ENCODE assay signal across 3 fruit fly cellular contexts in genomic region chr3R:9934863-9935262, dm6.
A peak's percentile ranks its signal among the peaks of the same experiment; 100 is the strongest.
TF ChIP-seq lines count a peak whose summit lies in the region.

No protein-coding gene starts in this region.

TF ChIP-seq in whole organism, embryonic, 481 proteins besides CTCF, POLR2A, EP300 and RAD21 (continued from another document and continues in another):
- peak; percentile 28 for TF ChIP-seq fd96Cb (tag; optimal IDR thresholded peaks at IDR 0.05; lab: Kevin White, UChicago)
- peak; percentile 10 for TF ChIP-seq Xbp1 (GFP tag; optimal IDR thresholded peaks at IDR 0.05; lab: Kevin White, UChicago)
- no peak for TF ChIP-seq prd (optimal IDR thresholded peaks at IDR 0.05; lab: Kevin White, UChicago)
- peak; percentile 70 for TF ChIP-seq prd (GFP tag; IDR thresholded peaks at IDR 0.05; lab: Robert Waterston, UW)
- TF ChIP-seq ssp (GFP tag; IDR thresholded peaks at IDR 0.05; lab: Robert Waterston, UW), result 0 out of 2 replicates have a peak, but pooled peaks have one; percentile 22
- peak; percentile 28; the same call in 1 of the 4 replicates for TF ChIP-seq Gug (GFP tag; IDR thresholded peaks at IDR 0.05; lab: Robert Waterston, UW)
- TF ChIP-seq dmrt99B (tag; optimal IDR thresholded peaks at IDR 0.05; lab: Kevin White, UChicago), result peak; percentile 24
- no peak for TF ChIP-seq CG4617 (GFP tag; optimal IDR thresholded peaks at IDR 0.05; lab: Kevin White, UChicago; ENCODE audit: borderline replicate concordance)
- TF ChIP-seq mam (GFP tag; optimal IDR thresholded peaks at IDR 0.05; lab: Kevin White, UChicago), result peak; percentile 1
- peak; percentile 2 for TF ChIP-seq Camta (GFP tag; optimal IDR thresholded peaks at IDR 0.05; lab: Kevin White, UChicago)
- 0 out of 2 replicates have a peak, but pooled peaks have one; percentile 27 for TF ChIP-seq H2.0 (GFP tag; IDR thresholded peaks at IDR 0.05; lab: Robert Waterston, UW)
- TF ChIP-seq lab (GFP tag; optimal IDR thresholded peaks at IDR 0.05; lab: Kevin White, UChicago), result no peak
- TF ChIP-seq phol (tag; optimal IDR thresholded peaks at IDR 0.05; lab: Kevin White, UChicago), result peak; percentile 32
- no peak for TF ChIP-seq pan (optimal IDR thresholded peaks at IDR 0.05; lab: Kevin White, UChicago)
- peak in 1 of 2 experiments; percentile 41 for TF ChIP-seq pan (GFP tag; optimal IDR thresholded peaks at IDR 0.05 in 1 of 2, IDR thresholded peaks at IDR 0.05 in 1 of 2)
- TF ChIP-seq Meics (GFP tag; optimal IDR thresholded peaks at IDR 0.05; lab: Kevin White, UChicago), result no peak
- TF ChIP-seq HmgD (GFP tag; optimal IDR thresholded peaks at IDR 0.05; lab: Kevin White, UChicago), result no peak
- no peak for TF ChIP-seq CG10462 (GFP tag; optimal IDR thresholded peaks at IDR 0.05; lab: Kevin White, UChicago)
- no peak for TF ChIP-seq Dad (GFP tag; optimal IDR thresholded peaks at IDR 0.05; lab: Kevin White, UChicago)
- TF ChIP-seq CG14441 (GFP tag; IDR thresholded peaks at IDR 0.05; lab: Robert Waterston, UW), result peak; percentile 30; the same call in 1 of the 2 replicates
- peak; percentile 2 for TF ChIP-seq CG12942 (GFP tag; optimal IDR thresholded peaks at IDR 0.05; lab: Kevin White, UChicago)
- TF ChIP-seq CG2712 (tag; optimal IDR thresholded peaks at IDR 0.05; lab: Kevin White, UChicago), result peak; percentile 32
- 0 out of 2 replicates have a peak, but pooled peaks have one; percentile 10 for TF ChIP-seq Rx (GFP tag; IDR thresholded peaks at IDR 0.05; lab: Robert Waterston, UW)
- no peak for TF ChIP-seq Bteb2 (GFP tag; optimal IDR thresholded peaks at IDR 0.05; lab: Kevin White, UChicago)
- peak; percentile 4 for TF ChIP-seq Chrac-16 (GFP tag; optimal IDR thresholded peaks at IDR 0.05; lab: Kevin White, UChicago)
- peak; percentile 38 for TF ChIP-seq lbe (GFP tag; optimal IDR thresholded peaks at IDR 0.05; lab: Kevin White, UChicago)
- TF ChIP-seq nmo (GFP tag; optimal IDR thresholded peaks at IDR 0.05; lab: Kevin White, UChicago), result peak; percentile 13
- peak; percentile 41 for TF ChIP-seq E2f1 (GFP tag; IDR thresholded peaks at IDR 0.05; lab: Robert Waterston, UW)
- TF ChIP-seq sisA (GFP tag; IDR thresholded peaks at IDR 0.05; lab: Robert Waterston, UW), result 0 out of 2 replicates have a peak, but pooled peaks have one; percentile 23
- no peak for TF ChIP-seq sqz (GFP tag; optimal IDR thresholded peaks at IDR 0.05; lab: Kevin White, UChicago)
- TF ChIP-seq Oli (tag; optimal IDR thresholded peaks at IDR 0.05; lab: Kevin White, UChicago), result peak; percentile 33
- TF ChIP-seq MTF-1 (GFP tag; optimal IDR thresholded peaks at IDR 0.05; lab: Kevin White, UChicago; ENCODE audit: borderline replicate concordance), result no peak
- peak; percentile 40; the same call in 2 of the 3 replicates for TF ChIP-seq dysf (GFP tag; IDR thresholded peaks at IDR 0.05; lab: Robert Waterston, UW)
- TF ChIP-seq CG10959 (GFP tag; IDR thresholded peaks at IDR 0.05; lab: Robert Waterston, UW), result peak; percentile 28; the same call in 1 of the 2 replicates
- TF ChIP-seq CG15269 (tag; optimal IDR thresholded peaks at IDR 0.05; lab: Kevin White, UChicago), result peak; percentile 29
- 0 out of 3 replicates have a peak, but pooled peaks have one; percentile 27 for TF ChIP-seq ase (GFP tag; IDR thresholded peaks at IDR 0.05; lab: Robert Waterston, UW)
- TF ChIP-seq CG5245 (GFP tag; optimal IDR thresholded peaks at IDR 0.05; lab: Kevin White, UChicago), result peak; percentile 20
- no peak for TF ChIP-seq CG11696 (GFP tag; IDR thresholded peaks at IDR 0.05; lab: Robert Waterston, UW)
- no peak for TF ChIP-seq dpn (GFP tag; optimal IDR thresholded peaks at IDR 0.05; lab: Kevin White, UChicago)
- 0 out of 3 replicates have a peak, but pooled peaks have one; percentile 14 for TF ChIP-seq CG17361 (GFP tag; IDR thresholded peaks at IDR 0.05; lab: Robert Waterston, UW)
- TF ChIP-seq sens (GFP tag; lab: Kevin White, UChicago), result peak; percentile 86

TF ChIP-seq in whole organism, prepupa, 60 proteins besides CTCF, POLR2A, EP300 and RAD21 (continued from another document):
- TF ChIP-seq CG8119 (GFP tag; IDR thresholded peaks at IDR 0.05; lab: Robert Waterston, UW) (peak; percentile 66; the same call in 2 of the 3 replicates), Gug (GFP tag; IDR thresholded peaks at IDR 0.05; lab: Robert Waterston, UW) (peak; percentile 62), CG6854 (GFP tag; optimal IDR thresholded peaks at IDR 0.05; lab: Kevin White, UChicago) (no peak), CG10631 (GFP tag; optimal IDR thresholded peaks at IDR 0.05; lab: Kevin White, UChicago) (peak; percentile 58), Blimp-1 (GFP tag; optimal IDR thresholded peaks at IDR 0.05; lab: Kevin White, UChicago) (no peak), achi (GFP tag; optimal IDR thresholded peaks at IDR 0.05; lab: Kevin White, UChicago) (peak; percentile 30), pdm3 (GFP tag; optimal IDR thresholded peaks at IDR 0.05; lab: Kevin White, UChicago) (peak; percentile 66), Smox (GFP tag; optimal IDR thresholded peaks at IDR 0.05; lab: Kevin White, UChicago) (peak; percentile 56), CG6276 (GFP tag; optimal IDR thresholded peaks at IDR 0.05; lab: Kevin White, UChicago) (peak; percentile 44), CG10669 (GFP tag; optimal IDR thresholded peaks at IDR 0.05; lab: Kevin White, UChicago) (peak; percentile 18), Eip93F (GFP tag; optimal IDR thresholded peaks at IDR 0.05; lab: Kevin White, UChicago) (no peak), svp (GFP tag; lab: Kevin White, UChicago) (peak; percentile 76), fkh (GFP tag; optimal IDR thresholded peaks at IDR 0.05; lab: Kevin White, UChicago) (no peak), cyc (GFP tag; optimal IDR thresholded peaks at IDR 0.05; lab: Kevin White, UChicago) (peak; percentile 76), CG11762 (GFP tag; optimal IDR thresholded peaks at IDR 0.05; lab: Kevin White, UChicago; ENCODE audit: insufficient read depth) (peak; percentile 60), acj6 (GFP tag; optimal IDR thresholded peaks at IDR 0.05; lab: Kevin White, UChicago) (peak; percentile 54), CG1621 (tag; optimal IDR thresholded peaks at IDR 0.05; lab: Kevin White, UChicago) (no peak), OdsH (GFP tag; optimal IDR thresholded peaks at IDR 0.05; lab: Kevin White, UChicago) (peak; percentile 60), Eip75B (GFP tag; optimal IDR thresholded peaks at IDR 0.05; lab: Kevin White, UChicago) (peak; percentile 65), Sox102F (GFP tag; optimal IDR thresholded peaks at IDR 0.05; lab: Kevin White, UChicago) (peak; percentile 54), lz (GFP tag; optimal IDR thresholded peaks at IDR 0.05; lab: Kevin White, UChicago) (peak; percentile 69), CG32006 (GFP tag; optimal IDR thresholded peaks at IDR 0.05; lab: Kevin White, UChicago) (peak; percentile 62), CG3919 (GFP tag; optimal IDR thresholded peaks at IDR 0.05; lab: Kevin White, UChicago) (peak; percentile 80), CG11294 (GFP tag; IDR thresholded peaks at IDR 0.05; lab: Robert Waterston, UW) (peak; percentile 70), eg (GFP tag; IDR thresholded peaks at IDR 0.05; lab: Robert Waterston, UW) (peak; percentile 87), Hr4 (GFP tag; optimal IDR thresholded peaks at IDR 0.05; lab: Kevin White, UChicago) (peak; percentile 69), CG11902 (GFP tag; optimal IDR thresholded peaks at IDR 0.05; lab: Kevin White, UChicago) (peak; percentile 65), dac (GFP tag; optimal IDR thresholded peaks at IDR 0.05; lab: Kevin White, UChicago) (peak; percentile 30), CG6163 (GFP tag; IDR thresholded peaks at IDR 0.05; lab: Robert Waterston, UW) (peak; percentile 73), CG9139 (GFP tag; optimal IDR thresholded peaks at IDR 0.05; lab: Kevin White, UChicago) (no peak), esn (GFP tag; optimal IDR thresholded peaks at IDR 0.05; lab: Kevin White, UChicago) (peak; percentile 73), CG34406 (GFP tag; optimal IDR thresholded peaks at IDR 0.05; lab: Kevin White, UChicago) (peak; percentile 46), vri (GFP tag; optimal IDR thresholded peaks at IDR 0.05; lab: Kevin White, UChicago) (peak; percentile 7), CG6792 (GFP tag; optimal IDR thresholded peaks at IDR 0.05; lab: Kevin White, UChicago) (peak; percentile 57), CG4318 (GFP tag; optimal IDR thresholded peaks at IDR 0.05; lab: Kevin White, UChicago) (peak; percentile 44), spab (GFP tag; optimal IDR thresholded peaks at IDR 0.05; lab: Kevin White, UChicago) (peak; percentile 1), net (GFP tag; optimal IDR thresholded peaks at IDR 0.05; lab: Kevin White, UChicago) (peak; percentile 17), dsx (GFP tag; optimal IDR thresholded peaks at IDR 0.05; lab: Kevin White, UChicago; ENCODE audit: poor library complexity, severe bottlenecking) (no peak), salr (GFP tag; optimal IDR thresholded peaks at IDR 0.05; lab: Kevin White, UChicago) (peak in 1 of 2 experiments; percentile 15)

TF ChIP-seq in whole organism, wandering third instar larva, 38 proteins besides CTCF, POLR2A, EP300 and RAD21 (continued from another document):
- no peak for TF ChIP-seq Hr83 (GFP tag; optimal IDR thresholded peaks at IDR 0.05; lab: Kevin White, UChicago; ENCODE audit: poor library complexity, severe bottlenecking)
- no peak for TF ChIP-seq Abd-B (GFP tag; optimal IDR thresholded peaks at IDR 0.05; lab: Kevin White, UChicago)
- TF ChIP-seq N (GFP tag; optimal IDR thresholded peaks at IDR 0.05; lab: Kevin White, UChicago), result no peak
- no peak for TF ChIP-seq Myc (optimal IDR thresholded peaks at IDR 0.05; lab: Kevin White, UChicago)
- TF ChIP-seq rgr (GFP tag; optimal IDR thresholded peaks at IDR 0.05; lab: Kevin White, UChicago), result peak; percentile 8
- no peak for TF ChIP-seq brk (GFP tag; optimal IDR thresholded peaks at IDR 0.05; lab: Kevin White, UChicago)
- no peak for TF ChIP-seq OdsH (GFP tag; optimal IDR thresholded peaks at IDR 0.05; lab: Kevin White, UChicago)
- peak; percentile 11 for TF ChIP-seq psq (GFP tag; optimal IDR thresholded peaks at IDR 0.05; lab: Kevin White, UChicago)
- TF ChIP-seq Dif (GFP tag; optimal IDR thresholded peaks at IDR 0.05; lab: Kevin White, UChicago; ENCODE audit: partially characterized antibody), result no peak
- TF ChIP-seq Sp1 (GFP tag; optimal IDR thresholded peaks at IDR 0.05; lab: Kevin White, UChicago), result peak; percentile 1
